Fruit fly (Drosophila melanogaster): ENCODE data around the gene CG32409.

DNA sequence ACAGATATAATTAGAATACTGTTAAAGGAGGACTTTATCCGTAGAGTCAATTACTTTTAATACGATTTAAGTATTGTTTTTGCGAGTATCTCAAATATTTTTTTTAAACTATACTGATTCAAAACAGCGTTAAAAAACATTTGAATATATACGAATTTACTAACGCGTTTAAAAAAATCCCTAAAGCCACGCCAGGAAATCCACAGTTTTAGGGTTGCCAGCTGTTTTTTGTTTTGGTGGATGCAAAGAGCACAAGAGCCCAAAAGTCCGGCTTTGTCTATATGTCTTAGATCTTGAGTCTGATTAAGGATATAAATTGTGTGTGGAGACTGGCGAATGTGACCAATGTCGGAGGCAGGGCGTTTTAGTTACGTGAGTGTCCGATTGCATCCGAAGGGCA is 28.2 kb downstream of the CG32409 start:
- TF ChIP-seq CG15696 (tag; optimal IDR thresholded peaks at IDR 0.05): no peak
- TF ChIP-seq CG12769 (tag; optimal IDR thresholded peaks at IDR 0.05): no peak
- TF ChIP-seq CG10979 (tag; optimal IDR thresholded peaks at IDR 0.05): no peak
- no peak for TF ChIP-seq CG11456 (GFP tag; IDR thresholded peaks at IDR 0.05)
- no peak for TF ChIP-seq Dek (tag; optimal IDR thresholded peaks at IDR 0.05)
- no peak for TF ChIP-seq peb (GFP tag; IDR thresholded peaks at IDR 0.05)
- no peak for TF ChIP-seq seq (GFP tag; IDR thresholded peaks at IDR 0.05)
- no peak for TF ChIP-seq D19B (GFP tag; optimal IDR thresholded peaks at IDR 0.05)
- TF ChIP-seq Pdp1 (GFP tag; optimal IDR thresholded peaks at IDR 0.05): no peak
- TF ChIP-seq CG12659 (GFP tag; optimal IDR thresholded peaks at IDR 0.05): no peak
